Fruit fly (Drosophila melanogaster): ENCODE measurements around the gene Klp3A.

Klp3A gene

dm6 chrX:2608470-2609157 is 4.8 kb upstream of the Klp3A start, which contains the start of gene Smyd3 (continued):
- TF ChIP-seq Chrac-16 (GFP tag; optimal IDR thresholded peaks at IDR 0.05) = peak; percentile 80
- peak; percentile 66 for TF ChIP-seq CG11695 (GFP tag; IDR thresholded peaks at IDR 0.05)
- TF ChIP-seq Oaz (GFP tag; IDR thresholded peaks at IDR 0.05) = peak; percentile 38; the same call in 1 of the 2 replicates
- no peak for TF ChIP-seq bigmax (GFP tag; optimal IDR thresholded peaks at IDR 0.05)
- TF ChIP-seq CG13424 (tag; optimal IDR thresholded peaks at IDR 0.05) = peak; percentile 73
- 0 out of 3 replicates have a peak, but pooled peaks have one; percentile 49 for TF ChIP-seq gce (GFP tag; IDR thresholded peaks at IDR 0.05)
- no peak for TF ChIP-seq sqz (GFP tag; optimal IDR thresholded peaks at IDR 0.05)
- peak; percentile 64 for TF ChIP-seq cwo (GFP tag; optimal IDR thresholded peaks at IDR 0.05)
- no peak for TF ChIP-seq corto (GFP tag; optimal IDR thresholded peaks at IDR 0.05)
- no peak for TF ChIP-seq Lim3 (GFP tag; IDR thresholded peaks at IDR 0.05)
- no peak for TF ChIP-seq hkb (optimal IDR thresholded peaks at IDR 0.05)
- peak; percentile 88 for TF ChIP-seq hkb (GFP tag; IDR thresholded peaks at IDR 0.05)
- TF ChIP-seq CG10147 (GFP tag; optimal IDR thresholded peaks at IDR 0.05) = no peak
- TF ChIP-seq CG4707 (GFP tag; optimal IDR thresholded peaks at IDR 0.05) = peak; percentile 69
- peak; percentile 60 for TF ChIP-seq CG1024 (GFP tag; IDR thresholded peaks at IDR 0.05)
- TF ChIP-seq CG1647 (GFP tag; optimal IDR thresholded peaks at IDR 0.05) = peak; percentile 63
- TF ChIP-seq fu2 (GFP tag; optimal IDR thresholded peaks at IDR 0.05) = peak; percentile 71
- TF ChIP-seq cad (GFP tag; optimal IDR thresholded peaks at IDR 0.05) = no peak
- peak; percentile 88 for TF ChIP-seq vvl (GFP tag; IDR thresholded peaks at IDR 0.05)
- peak; percentile 52 for TF ChIP-seq luna (GFP tag; optimal IDR thresholded peaks at IDR 0.05)
- peak; percentile 54 for TF ChIP-seq Usf (GFP tag; optimal IDR thresholded peaks at IDR 0.05)
- TF ChIP-seq CG32767 (GFP tag; IDR thresholded peaks at IDR 0.05) = peak; percentile 37; the same call in 1 of the 2 replicates
- TF ChIP-seq CG4617 (GFP tag; optimal IDR thresholded peaks at IDR 0.05; ENCODE audit: borderline replicate concordance) = peak; percentile 67
- no peak for TF ChIP-seq Stat92E (GFP tag; optimal IDR thresholded peaks at IDR 0.05)
- TF ChIP-seq CG17568 (GFP tag; optimal IDR thresholded peaks at IDR 0.05) = no peak
- TF ChIP-seq Sry-β (GFP tag; optimal IDR thresholded peaks at IDR 0.05) = no peak
- no peak for TF ChIP-seq Kr (GFP tag; optimal IDR thresholded peaks at IDR 0.05)
- TF ChIP-seq Bteb2 (GFP tag; optimal IDR thresholded peaks at IDR 0.05) = peak; percentile 69
- TF ChIP-seq Myb (GFP tag; optimal IDR thresholded peaks at IDR 0.05) = peak; percentile 43
- peak; percentile 77 for TF ChIP-seq Camta (GFP tag; optimal IDR thresholded peaks at IDR 0.05)
- no peak for TF ChIP-seq scrt (GFP tag; optimal IDR thresholded peaks at IDR 0.05)
- TF ChIP-seq D19A (tag; optimal IDR thresholded peaks at IDR 0.05) = no peak
- TF ChIP-seq NC2α (GFP tag; optimal IDR thresholded peaks at IDR 0.05) = peak; percentile 22
- TF ChIP-seq CG9797 (GFP tag; optimal IDR thresholded peaks at IDR 0.05) = no peak
- no peak for TF ChIP-seq caup (GFP tag; optimal IDR thresholded peaks at IDR 0.05; ENCODE audit: severe bottlenecking)
- peak; percentile 61 for TF ChIP-seq CG1233 (GFP tag; optimal IDR thresholded peaks at IDR 0.05)
- no peak for TF ChIP-seq nerfin-2 (GFP tag; IDR thresholded peaks at IDR 0.05; ENCODE audit: partially characterized antibody)
- TF ChIP-seq CG13296 (GFP tag; optimal IDR thresholded peaks at IDR 0.05) = peak; percentile 72
- peak; percentile 49 for TF ChIP-seq slp2 (GFP tag; optimal IDR thresholded peaks at IDR 0.05)
- TF ChIP-seq CG4282 (GFP tag; optimal IDR thresholded peaks at IDR 0.05) = no peak
- peak; percentile 79 for TF ChIP-seq ranshi (GFP tag; IDR thresholded peaks at IDR 0.05)
- no peak for TF ChIP-seq Lhr (GFP tag; optimal IDR thresholded peaks at IDR 0.05)
- no peak for TF ChIP-seq CG7928 (GFP tag; optimal IDR thresholded peaks at IDR 0.05)
- TF ChIP-seq CG14441 (GFP tag; IDR thresholded peaks at IDR 0.05) = peak; percentile 87
- peak; percentile 69; the same call in 1 of the 3 replicates for TF ChIP-seq so (GFP tag; IDR thresholded peaks at IDR 0.05)
- TF ChIP-seq CG10431 (GFP tag; optimal IDR thresholded peaks at IDR 0.05) = peak; percentile 20
- TF ChIP-seq CG12769 (tag; optimal IDR thresholded peaks at IDR 0.05) = no peak
- peak; percentile 53 for TF ChIP-seq nom (GFP tag; optimal IDR thresholded peaks at IDR 0.05)
- TF ChIP-seq gem (tag; optimal IDR thresholded peaks at IDR 0.05) = no peak

Measured in whole organism, embryonic.